Worm (Caenorhabditis elegans) whole organism, L4/young adult: ENCODE data around the gene Y22D7AL.16.

ENCODE experiments used
- W03F9.2 ChIP-seq: fragments of 150-350 bp; optimal IDR thresholded peaks from 2 replicates; lab custom pipeline; 2014; ENCODE audit warnings: missing biosample characterization, missing genetic modification characterization
- dao-5 ChIP-seq: sonication (generic microtip); optimal IDR thresholded peaks from 2 replicates; lab custom pipeline; 2016; ENCODE audit warnings: missing genotype, missing genetic modification characterization, moderate library complexity, missing compliant biosample characterization
- him-1 ChIP-seq: sonication (generic microtip); optimal IDR thresholded peaks from 2 replicates; lab custom pipeline; 2016; ENCODE audit warnings: missing genotype, missing genetic modification reagents, missing genetic modification characterization, missing compliant biosample characterization

Gene Y22D7AL.16

DNA sequence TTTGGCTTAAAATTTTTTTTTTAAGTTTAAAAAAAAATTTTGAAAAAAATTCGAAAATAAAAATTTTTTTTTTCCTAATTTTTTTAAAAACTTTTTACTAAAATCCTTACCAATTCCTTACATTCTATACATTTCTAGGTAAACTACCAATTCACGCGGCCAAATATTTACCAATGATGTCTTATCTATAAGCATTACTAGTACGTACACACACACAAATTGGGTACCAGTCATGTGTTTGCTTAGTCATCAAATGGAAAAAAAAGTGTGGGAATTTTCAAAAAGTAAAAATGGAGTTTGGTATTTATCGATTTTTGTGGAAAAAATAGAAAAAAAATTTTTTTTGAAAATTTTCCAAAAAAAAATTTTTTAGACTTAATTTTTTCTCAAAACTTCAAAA lies 11.6 kb upstream of the Y22D7AL.16 start, which contains the start of gene Y22D7AR.6:
Gene Y22D7AR.6 (minus strand): TSS at position 134 of the 400 bp plus-strand sequence.
- TF ChIP-seq W03F9.2 (tag; lab: Kevin White, UChicago) (no peak), dao-5 (tag; lab: Kevin White, UChicago) (no peak), him-1 (tag; lab: Kevin White, UChicago) (no peak)

DNA sequence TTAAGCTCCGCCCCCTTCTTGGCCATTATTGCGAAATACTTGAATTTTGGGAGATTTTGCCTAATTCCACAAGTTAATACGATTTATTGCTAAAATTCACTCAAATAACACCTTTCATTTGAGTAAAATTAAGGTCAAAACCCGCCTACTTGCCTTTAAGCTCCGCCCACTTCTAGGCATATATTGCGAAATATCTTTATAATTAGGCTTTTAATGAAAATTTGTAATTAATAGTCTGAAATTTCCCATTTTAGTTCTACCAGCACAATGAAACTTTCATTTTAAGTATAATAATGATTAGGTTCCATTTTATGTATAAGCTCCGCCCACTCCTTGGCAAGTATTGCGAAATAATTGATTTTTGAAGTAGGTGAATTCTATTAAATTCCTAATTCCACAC lies 9.7 kb upstream of the Y22D7AL.16 start:
- no peak for TF ChIP-seq him-1 (tag; lab: Kevin White, UChicago)
- no peak for TF ChIP-seq W03F9.2 (tag; lab: Kevin White, UChicago)

DNA sequence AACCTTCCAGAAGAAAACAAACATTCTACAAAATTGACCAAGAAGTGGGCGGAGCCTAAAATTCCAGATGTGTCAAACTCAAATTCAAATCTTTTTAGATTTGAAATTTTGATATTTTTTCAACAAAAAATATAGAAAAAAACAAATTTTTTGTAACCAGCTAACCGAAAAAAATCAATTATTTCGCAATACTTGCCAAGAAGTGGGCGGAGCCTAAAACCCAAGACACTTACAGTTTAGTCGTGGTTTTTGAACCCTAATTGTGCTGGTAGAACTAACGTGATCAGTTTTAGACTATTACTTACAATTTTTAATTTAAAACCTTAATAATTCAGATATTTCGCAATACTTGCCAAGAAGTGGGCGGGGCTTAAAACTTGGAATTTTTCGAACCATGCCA lies 8.3 kb upstream of the Y22D7AL.16 start:
- TF ChIP-seq dao-5 (tag; lab: Kevin White, UChicago) (no peak), him-1 (tag; lab: Kevin White, UChicago) (no peak)

DNA sequence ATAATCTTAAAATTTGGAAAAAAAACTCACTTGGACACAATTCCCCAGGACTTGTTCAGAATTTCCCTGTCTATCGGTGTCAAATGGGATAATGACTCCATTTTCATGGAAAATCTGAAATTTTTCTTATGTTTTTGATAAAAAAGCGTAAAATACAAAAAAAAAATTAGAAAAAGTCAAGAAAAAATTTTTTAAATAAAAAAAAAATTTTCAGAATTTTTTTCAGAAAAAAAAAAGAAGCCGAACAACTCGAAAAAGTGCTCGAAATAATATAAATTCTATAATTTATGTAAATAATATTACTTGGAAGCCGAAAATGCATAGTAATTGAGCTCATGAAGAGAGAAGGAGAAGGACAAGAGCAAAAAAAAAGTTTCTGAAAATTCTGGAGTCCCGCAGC lies 3.5 kb upstream of the Y22D7AL.16 start, which contains the start of gene glb-30:
Gene glb-30 (minus strand): TSS at position 101 of the 400 bp plus-strand sequence.
- TF ChIP-seq him-1 (tag; lab: Kevin White, UChicago) = no peak
- TF ChIP-seq W03F9.2 (tag; lab: Kevin White, UChicago) = no peak
- TF ChIP-seq dao-5 (tag; lab: Kevin White, UChicago) = no peak

DNA sequence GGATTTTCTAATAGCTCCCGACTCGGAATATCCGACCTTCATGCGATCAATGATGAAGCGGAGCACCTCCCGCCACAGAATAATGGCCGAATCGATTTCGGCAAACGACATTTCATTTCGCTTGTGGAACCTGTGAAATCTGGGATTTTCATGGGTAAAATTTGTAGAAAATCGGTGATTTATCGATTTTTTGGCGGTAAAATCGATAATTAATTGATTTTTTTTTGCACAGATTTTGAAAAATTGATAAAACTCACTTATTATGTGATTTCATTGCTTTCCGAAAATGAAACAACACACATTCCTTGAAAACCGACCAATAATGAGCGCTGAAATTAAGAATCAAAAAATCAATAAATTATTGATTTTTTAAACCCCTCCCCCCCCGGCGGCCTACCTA lies 1.9 kb upstream of the Y22D7AL.16 start:
- TF ChIP-seq dao-5 (tag; lab: Kevin White, UChicago) (no peak), W03F9.2 (tag; lab: Kevin White, UChicago) (no peak), him-1 (tag; lab: Kevin White, UChicago) (no peak)

DNA sequence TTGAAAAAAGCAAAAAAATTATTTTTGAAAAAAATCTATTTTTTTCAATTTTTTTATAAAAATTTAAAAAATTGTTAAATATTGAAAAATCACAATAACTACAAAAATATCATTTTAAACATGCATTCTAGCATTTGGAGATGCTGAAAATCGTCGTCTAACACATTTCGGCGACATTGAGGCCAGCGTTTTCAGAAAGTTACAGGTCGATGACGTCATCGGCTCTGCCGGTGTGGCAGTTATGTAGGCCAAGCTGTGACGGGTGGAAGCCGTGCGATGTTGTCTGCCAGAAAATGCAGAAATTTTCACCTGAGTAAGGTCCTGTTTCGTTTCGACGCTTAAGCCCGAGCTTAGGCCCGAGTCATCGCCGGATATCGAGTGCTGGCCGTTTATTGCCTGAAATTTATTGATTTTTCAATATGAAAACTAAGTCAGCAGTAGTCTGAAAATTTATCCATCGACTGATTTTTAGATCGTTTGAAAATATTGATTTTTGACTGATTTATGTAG lies 838 bp upstream of the Y22D7AL.16 start, which contains the start of gene Y22D7AR.3:
Gene Y22D7AR.3 (minus strand): TSS at position 51 of the 510 bp plus-strand sequence.
- TF ChIP-seq W03F9.2 (tag; lab: Kevin White, UChicago) (no peak), him-1 (tag; lab: Kevin White, UChicago) (no peak), dao-5 (tag; lab: Kevin White, UChicago) (no peak)

DNA sequence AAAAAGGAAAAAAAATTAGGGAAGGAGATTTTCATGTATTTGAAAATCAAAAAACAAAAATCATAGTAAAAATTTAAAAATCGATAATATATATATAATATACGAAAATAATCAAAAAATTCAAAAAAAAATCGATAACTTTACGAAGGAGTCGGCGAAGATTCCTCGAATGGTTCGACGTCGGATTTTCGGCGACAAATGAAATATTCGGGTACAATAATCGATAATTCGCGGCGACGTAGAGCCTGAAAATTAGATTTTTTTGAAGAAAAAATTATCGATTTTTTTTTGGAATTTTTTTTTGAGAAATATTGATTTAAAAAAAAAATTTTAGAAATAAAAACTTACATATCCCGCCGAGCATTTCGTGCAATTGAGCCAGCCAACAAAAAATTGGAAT lies 357 bp upstream of the Y22D7AL.16 start:
- TF ChIP-seq W03F9.2 (tag; lab: Kevin White, UChicago) (no peak), him-1 (tag; lab: Kevin White, UChicago) (no peak), dao-5 (tag; lab: Kevin White, UChicago) (no peak)

DNA sequence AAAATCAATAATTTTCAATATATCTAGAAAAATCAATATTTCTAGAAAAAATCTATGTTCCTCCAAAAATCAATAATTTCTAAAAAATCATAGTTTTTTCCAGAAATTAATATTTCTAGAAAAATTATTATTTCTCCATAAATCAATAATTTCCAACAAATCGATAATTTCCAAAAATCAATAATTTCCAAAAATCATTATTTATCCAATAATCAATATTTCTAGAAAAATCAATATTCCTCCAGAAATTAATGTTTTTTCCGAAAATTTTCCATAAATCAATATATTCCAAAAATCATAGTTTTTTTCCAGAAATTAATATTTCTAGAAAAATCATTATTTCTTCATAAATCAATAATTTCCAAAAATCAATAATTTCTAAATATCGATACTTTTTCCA lies 2.0 kb downstream of the Y22D7AL.16 start:
- TF ChIP-seq him-1 (tag; lab: Kevin White, UChicago) (no peak), dao-5 (tag; lab: Kevin White, UChicago) (no peak), W03F9.2 (tag; lab: Kevin White, UChicago) (no peak)

DNA sequence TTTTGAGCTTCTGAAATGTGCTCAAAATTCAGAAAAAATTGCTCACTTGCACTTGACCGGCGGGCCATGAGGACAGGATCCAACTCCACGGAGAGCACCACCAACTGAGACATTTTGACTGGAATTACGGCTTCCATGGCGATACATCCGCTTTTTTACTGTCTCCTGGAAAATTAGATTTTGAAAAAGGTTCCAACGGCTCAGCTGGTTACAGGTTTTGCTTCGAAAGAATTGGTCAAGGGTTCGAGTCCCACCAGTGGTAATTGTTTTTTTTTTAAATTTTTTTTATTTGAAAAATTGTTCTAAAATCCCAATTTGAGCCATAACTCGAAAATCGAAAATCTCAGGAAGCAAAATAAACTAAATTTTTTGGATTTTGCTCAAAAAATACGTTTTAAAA lies 2.6 kb downstream of the Y22D7AL.16 start:
- no peak for TF ChIP-seq dao-5 (tag; lab: Kevin White, UChicago)
- TF ChIP-seq W03F9.2 (tag; lab: Kevin White, UChicago) = no peak
- TF ChIP-seq him-1 (tag; lab: Kevin White, UChicago) = no peak

DNA sequence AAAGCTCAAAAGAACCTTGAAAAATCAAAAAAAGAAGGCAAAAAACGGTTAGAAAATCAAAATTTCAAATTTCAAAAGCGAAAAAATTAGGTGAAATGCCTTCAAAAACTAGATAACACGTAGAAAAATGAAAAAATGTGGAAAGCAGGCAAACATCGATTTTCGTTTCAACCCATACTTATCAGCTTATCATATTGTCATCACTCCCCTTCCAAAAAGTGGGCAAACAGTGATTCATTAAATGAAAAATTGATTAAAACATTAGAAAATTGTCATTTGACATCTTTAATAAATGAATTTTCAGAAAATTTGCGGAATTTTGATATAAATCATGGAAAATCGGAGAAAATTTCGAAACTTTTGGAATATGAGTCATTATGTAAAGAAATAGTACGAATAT lies 4.0 kb downstream of the Y22D7AL.16 start:
- no peak for TF ChIP-seq W03F9.2 (tag; lab: Kevin White, UChicago)
- no peak for TF ChIP-seq dao-5 (tag; lab: Kevin White, UChicago)
- TF ChIP-seq him-1 (tag; lab: Kevin White, UChicago) = no peak

DNA sequence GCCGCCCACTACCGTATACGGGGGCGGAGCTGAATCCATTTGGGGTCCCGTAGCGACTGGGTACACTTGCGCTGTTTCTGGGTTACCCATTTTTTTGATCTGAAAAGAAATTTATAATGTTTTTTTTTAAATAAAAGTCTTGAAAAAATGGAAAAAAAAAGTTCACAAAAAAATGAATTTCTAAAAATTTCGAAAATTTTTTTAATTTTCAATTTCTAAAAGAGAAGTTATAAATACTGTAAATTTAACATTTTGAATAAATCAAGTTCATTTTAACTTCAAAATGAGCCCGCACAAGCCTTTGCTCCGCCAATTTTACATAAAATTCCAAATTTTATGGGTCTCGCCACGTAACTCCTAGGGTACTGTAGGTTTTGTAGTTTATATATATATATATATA lies 5.3 kb downstream of the Y22D7AL.16 start, which contains the start of gene Y22D7AL.15:
Gene Y22D7AL.15 (minus strand): TSS at position 101 of the 400 bp plus-strand sequence.
- TF ChIP-seq W03F9.2 (tag; lab: Kevin White, UChicago) (no peak), dao-5 (tag; lab: Kevin White, UChicago) (no peak), him-1 (tag; lab: Kevin White, UChicago) (no peak)

DNA sequence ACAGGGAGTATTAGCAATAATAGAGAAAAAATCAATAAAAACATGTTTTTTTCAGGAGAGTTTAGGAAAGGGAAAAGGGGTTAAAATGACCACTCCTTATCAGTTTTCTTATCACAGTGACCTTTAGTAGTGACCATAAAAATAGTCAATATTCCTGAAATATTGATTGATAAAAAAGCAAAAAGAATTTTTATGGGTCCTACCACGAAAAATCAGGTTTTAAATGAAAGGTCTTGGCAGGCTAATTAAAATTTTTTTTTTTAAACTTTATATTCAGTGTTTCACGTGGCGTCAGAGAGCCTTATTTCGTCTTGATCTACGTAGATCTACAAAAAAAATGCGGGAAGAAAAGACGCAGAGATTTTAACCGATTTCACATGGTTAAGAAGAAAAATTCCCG lies 7.6 kb downstream of the Y22D7AL.16 start, which contains the start of gene cht-4:
Gene cht-4 (minus strand): TSS at position 101 of the 400 bp plus-strand sequence.
- TF ChIP-seq W03F9.2 (tag; lab: Kevin White, UChicago) (no peak), him-1 (tag; lab: Kevin White, UChicago) (no peak)

DNA sequence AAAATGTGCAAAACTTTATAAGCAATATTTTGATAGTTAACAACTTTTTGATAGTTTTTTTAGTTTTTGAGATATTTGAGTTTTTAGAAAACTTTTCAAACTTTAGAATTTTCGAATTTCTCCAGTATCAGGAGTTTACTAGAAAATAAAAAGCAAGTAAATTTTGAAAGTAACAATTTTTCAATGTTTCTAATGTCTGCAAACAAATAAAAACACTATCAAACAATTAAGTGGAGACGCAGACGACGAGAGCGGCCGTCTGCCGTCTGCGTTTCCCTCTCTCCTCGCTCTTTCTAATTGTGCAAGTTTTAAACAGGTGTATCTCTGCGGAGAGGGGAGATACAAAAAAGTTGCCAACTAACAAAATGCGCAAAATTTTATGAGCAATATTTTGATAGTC lies 12.1 kb downstream of the Y22D7AL.16 start:
- no peak for TF ChIP-seq W03F9.2 (tag; lab: Kevin White, UChicago)
- TF ChIP-seq dao-5 (tag; lab: Kevin White, UChicago) = no peak
- no peak for TF ChIP-seq him-1 (tag; lab: Kevin White, UChicago)

DNA sequence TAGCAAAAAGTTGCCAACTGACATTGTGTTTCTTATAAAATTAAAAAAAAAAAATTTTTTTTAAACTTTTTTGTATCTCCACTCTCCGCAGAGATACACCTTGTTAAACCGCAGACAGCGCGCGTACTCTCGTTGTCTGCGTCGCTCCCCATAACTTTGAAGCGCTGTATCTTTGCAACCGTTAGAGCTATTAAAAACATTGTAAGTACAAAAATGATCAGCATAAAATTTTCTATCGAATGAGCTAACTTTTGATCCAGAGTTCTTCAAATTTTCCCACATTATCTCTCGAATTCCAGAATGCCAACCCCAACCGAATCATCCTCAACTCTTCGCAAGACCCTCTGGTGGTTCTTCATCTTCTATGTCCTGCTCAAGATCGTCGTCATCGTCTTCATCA lies 12.8 kb downstream of the Y22D7AL.16 start, which contains the start of gene Y22D7AL.1:
Gene Y22D7AL.1 (plus strand): TSS at position 301 of the 400 bp plus-strand sequence.
- no peak for TF ChIP-seq dao-5 (tag; lab: Kevin White, UChicago)
